Worm (Caenorhabditis elegans) whole organism, late embryonic: ENCODE measurements around the gene ZC513.3.

ENCODE experiments used
- K09A11.1 ChIP-seq: sonication (generic microtip); optimal IDR thresholded peaks from 2 replicates; lab custom pipeline; 2017; ENCODE audit warnings: antibody characterized with exemption, mild to moderate bottlenecking, missing genetic modification characterization, missing compliant biosample characterization; ENCODE audit not compliant: insufficient read depth
- T23F11.4 ChIP-seq: fragments of 200-800 bp; sonication (Bioruptor generic); optimal IDR thresholded peaks from 2 replicates; lab custom pipeline; 2018; ENCODE audit warnings: mild to moderate bottlenecking, missing genetic modification characterization, missing compliant biosample characterization
- ama-1 ChIP-seq: fragments of 150-350 bp; optimal IDR thresholded peaks from 2 replicates; lab custom pipeline; 2014
- ceh-24 ChIP-seq: sonication (generic microtip); optimal IDR thresholded peaks from 2 replicates; lab custom pipeline; 2016; ENCODE audit warnings: mild to moderate bottlenecking, missing genetic modification characterization, missing compliant biosample characterization
- ceh-9 ChIP-seq: sonication (generic microtip); optimal IDR thresholded peaks from 2 replicates; lab custom pipeline; 2016; ENCODE audit warnings: mild to moderate bottlenecking, missing genetic modification characterization, inconsistent platforms, missing compliant biosample characterization
- elt-2 ChIP-seq: sonication (generic microtip); optimal IDR thresholded peaks from 2 replicates; lab custom pipeline; 2016; ENCODE audit warnings: missing genetic modification reagents, missing genetic modification characterization, missing compliant biosample characterization
- hlh-13 ChIP-seq: fragments of 200-800 bp; sonication (Bioruptor generic); optimal IDR thresholded peaks from 2 replicates; lab custom pipeline; 2018; ENCODE audit warnings: mild to moderate bottlenecking, missing genetic modification characterization, missing compliant biosample characterization
- hlh-6 ChIP-seq: sonication (generic microtip); optimal IDR thresholded peaks from 2 replicates; lab custom pipeline; 2016; ENCODE audit warnings: missing genotype, missing genetic modification characterization, missing compliant biosample characterization
- lin-11 ChIP-seq: fragments of 200-800 bp; sonication (Bioruptor generic); optimal IDR thresholded peaks from 2 replicates; lab custom pipeline; 2018; ENCODE audit warnings: mild to moderate bottlenecking, missing genetic modification characterization, missing compliant biosample characterization
- pax-1 ChIP-seq: fragments of 150-350 bp; optimal IDR thresholded peaks from 2 replicates; lab custom pipeline; 2014; ENCODE audit warnings: missing biosample characterization, missing genetic modification characterization
- pqm-1 ChIP-seq: sonication (generic microtip); optimal IDR thresholded peaks from 2 replicates; lab custom pipeline; 2016; ENCODE audit warnings: missing genetic modification characterization, missing compliant biosample characterization
- tbx-2 ChIP-seq: sonication (generic microtip); optimal IDR thresholded peaks from 2 replicates; lab custom pipeline; 2016; ENCODE audit warnings: missing genetic modification characterization, missing compliant biosample characterization

- TF ChIP-seq lin-11 (no peak), tbx-2 (tag; lab: Kevin White, UChicago) (no peak), T23F11.4 (GFP tag; lab: Kevin White, UChicago) (no peak), elt-2 (tag; lab: Kevin White, UChicago) (no peak), ama-1 (lab: Kevin White, UChicago) (no peak), pax-1 (tag; lab: Kevin White, UChicago) (no peak), ceh-24 (tag; lab: Kevin White, UChicago) (no peak), hlh-13 (GFP tag; lab: Kevin White, UChicago) (no peak), ceh-9 (tag; lab: Kevin White, UChicago) (no peak), hlh-6 (tag; lab: Kevin White, UChicago) (no peak), K09A11.1 (tag; lab: Kevin White, UChicago) (no peak), pqm-1 (tag; lab: Kevin White, UChicago) (no peak)
These were observed 7.2 kb upstream of the ZC513.3 start for ce11 chrV:8039606-8040005.
